Worm (Caenorhabditis elegans) whole organism, mixed stage, embryonic: ENCODE results near the gene cra-1.

Experiments
- ceh-39 ChIP-seq: fragments of 150-350 bp; optimal IDR thresholded peaks from 2 replicates; lab custom pipeline; 2014; ENCODE audit warnings: missing biosample characterization, missing genetic modification characterization
- elt-3 ChIP-seq: fragments of 150-350 bp; optimal IDR thresholded peaks from 2 replicates; lab custom pipeline; 2014; ENCODE audit warnings: missing biosample characterization, missing genetic modification characterization
- snpc-4 ChIP-seq: fragments of 150-350 bp; optimal IDR thresholded peaks from 2 replicates; lab custom pipeline; 2014; ENCODE audit warnings: missing biosample characterization, missing genetic modification characterization

- TF ChIP-seq snpc-4, result no peak
- no peak for TF ChIP-seq elt-3 (tag; lab: Kevin White, UChicago)
- no peak for TF ChIP-seq ceh-39 (tag; lab: Kevin White, UChicago)
Measured at ce11 chrIII:6884203-6884602, 14.9 kb upstream of the cra-1 start, which contains the start of gene med-2.
